Worm (Caenorhabditis elegans): ENCODE measurements around the gene nol-9.
"Not testable (repeated sequence)": the region's sequence is repeated elsewhere in the genome, so short reads cannot be mapped to it uniquely, and the experiment has no call there.

The nol-9 gene

ce11 chrIV:13412845-13413383 lies 9.4 kb upstream of the nol-9 start, which contains the start of gene gcl-1 (continued):
- TF ChIP-seq flh-1 (GFP tag; optimal IDR thresholded peaks at IDR 0.05) (no peak), ham-2 (GFP tag; optimal IDR thresholded peaks at IDR 0.05) (no peak), blmp-1 (tag; optimal IDR thresholded peaks at IDR 0.05) (no peak), lin-32 (GFP tag; optimal IDR thresholded peaks at IDR 0.05) (no peak), ceh-39 (tag; optimal IDR thresholded peaks at IDR 0.05) (no peak)

DNA sequence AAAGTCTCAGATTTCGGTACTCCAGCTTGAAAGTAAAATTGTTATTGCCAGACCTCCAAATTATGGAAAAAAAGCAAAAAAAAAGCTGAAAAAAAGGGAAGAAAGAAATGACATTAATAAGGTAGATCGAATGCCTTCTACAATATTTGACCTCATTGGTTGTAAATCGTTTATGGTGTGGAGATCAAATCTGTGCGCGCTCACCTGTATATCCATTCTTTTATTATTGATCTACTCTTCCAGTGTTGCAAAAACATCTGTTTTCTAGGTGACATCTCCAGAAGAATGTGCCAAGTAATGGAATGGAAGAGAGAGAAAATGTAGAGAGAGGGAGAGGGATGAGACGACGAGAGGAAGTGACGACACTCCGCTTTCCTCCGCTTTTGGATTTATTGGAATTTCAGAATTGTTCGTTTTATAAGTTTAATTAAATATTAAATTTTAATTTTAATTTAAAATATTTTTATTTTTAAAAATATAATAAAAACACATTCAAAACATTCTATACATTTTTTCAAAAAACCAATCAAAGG lies 6.5 kb upstream of the nol-9 start, which contains the start of the genes pik-1 and aptf-2:
TSS of gene pik-1 (plus strand) at position 303 of the 533 bp plus-strand sequence.
TSS of gene aptf-2 (minus strand) at position 313 of the 533 bp plus-strand sequence.
- TF ChIP-seq lsy-2 (tag; optimal IDR thresholded peaks at IDR 0.05) (no peak), elt-1 (tag; optimal IDR thresholded peaks at IDR 0.05; ENCODE audit: borderline replicate concordance, insufficient read depth) (no peak), ces-1 (GFP tag; optimal IDR thresholded peaks at IDR 0.05) (peak; percentile 8), hlh-1 (tag; optimal IDR thresholded peaks at IDR 0.05) (no peak), ceh-39 (tag; optimal IDR thresholded peaks at IDR 0.05) (no peak), ceh-83 (GFP tag; optimal IDR thresholded peaks at IDR 0.05) (no peak), ztf-11 (tag; optimal IDR thresholded peaks at IDR 0.05) (no peak), nhr-2 (tag; optimal IDR thresholded peaks at IDR 0.05) (no peak), tbx-8 (GFP tag; optimal IDR thresholded peaks at IDR 0.05) (no peak), nhr-12 (tag; optimal IDR thresholded peaks at IDR 0.05) (no peak), flh-1 (GFP tag; optimal IDR thresholded peaks at IDR 0.05) (no peak), drap-1 (GFP tag; optimal IDR thresholded peaks at IDR 0.05) (no peak), cnd-1 (tag; optimal IDR thresholded peaks at IDR 0.05) (no peak), elt-3 (tag; optimal IDR thresholded peaks at IDR 0.05) (no peak), unc-120 (tag; optimal IDR thresholded peaks at IDR 0.05; ENCODE audit: poor library complexity, severe bottlenecking) (peak; percentile 33)

DNA sequence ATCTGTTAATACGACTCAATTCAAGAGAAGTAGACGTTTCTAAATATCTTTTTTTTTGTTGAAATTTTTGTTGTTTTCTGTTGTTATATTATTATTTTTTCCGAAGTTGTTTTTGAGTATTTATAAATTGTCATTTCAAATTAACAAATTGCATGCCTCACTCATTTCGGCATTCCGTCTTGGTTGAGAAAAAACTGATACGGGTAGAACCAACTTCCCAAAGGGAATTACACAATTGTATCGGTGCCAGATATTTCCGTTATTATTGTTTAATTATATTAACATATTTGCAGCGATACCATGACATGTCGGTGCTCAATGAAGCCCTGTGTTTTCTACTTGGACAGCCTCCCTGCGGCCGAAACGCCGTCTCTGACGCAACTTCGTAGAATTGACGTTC lies 6.9 kb downstream of the nol-9 start, which contains the start of gene K09B11.4:
TSS of gene K09B11.4 (plus strand) at position 301 of the 400 bp plus-strand sequence.
- no peak for TF ChIP-seq elt-1 (tag; optimal IDR thresholded peaks at IDR 0.05; ENCODE audit: borderline replicate concordance, insufficient read depth)
- no peak for TF ChIP-seq ceh-43 (GFP tag; optimal IDR thresholded peaks at IDR 0.05)
- TF ChIP-seq blmp-1 (tag; optimal IDR thresholded peaks at IDR 0.05) = no peak
- TF ChIP-seq mep-1 (tag; optimal IDR thresholded peaks at IDR 0.05) = no peak
- TF ChIP-seq nhr-76 (tag; optimal IDR thresholded peaks at IDR 0.05) = no peak
- TF ChIP-seq nhr-28 (tag; optimal IDR thresholded peaks at IDR 0.05) = no peak
- no peak for TF ChIP-seq nhr-12 (tag; optimal IDR thresholded peaks at IDR 0.05)
- no peak for TF ChIP-seq zip-8 (tag; optimal IDR thresholded peaks at IDR 0.05)
- TF ChIP-seq pha-4 (tag; optimal IDR thresholded peaks at IDR 0.05) = no peak
- TF ChIP-seq ham-2 (GFP tag; optimal IDR thresholded peaks at IDR 0.05) = no peak
- TF ChIP-seq lsy-2 (tag; optimal IDR thresholded peaks at IDR 0.05) = no peak
- no peak for TF ChIP-seq mab-5 (tag; optimal IDR thresholded peaks at IDR 0.05)
- no peak for TF ChIP-seq lin-32 (GFP tag; optimal IDR thresholded peaks at IDR 0.05)

DNA sequence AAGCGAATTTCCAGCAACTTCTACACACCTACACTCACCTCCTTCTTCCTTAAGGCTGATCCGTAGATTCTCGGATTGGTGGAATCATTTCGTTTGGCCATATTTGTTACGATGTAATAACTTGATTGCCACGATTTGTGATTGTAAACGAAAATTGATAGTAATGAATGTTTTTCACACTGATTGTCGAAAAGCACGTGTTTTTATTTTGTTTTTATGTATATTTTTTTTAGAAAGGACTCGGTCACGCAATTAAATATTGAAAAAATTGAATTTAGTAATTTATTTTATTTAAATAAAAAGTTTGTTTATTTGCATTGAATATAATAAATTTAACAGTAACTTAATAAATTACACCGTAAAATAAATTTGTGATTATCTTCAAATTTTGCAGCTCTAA lies 11.6 kb downstream of the nol-9 start, which contains the start of gene K09B11.5:
TSS of gene K09B11.5 (minus strand) at position 101 of the 400 bp plus-strand sequence.
- not testable (repeated sequence) for TF ChIP-seq unc-62, ceh-83, ham-2 (GFP tag; optimal IDR thresholded peaks at IDR 0.05)

DNA sequence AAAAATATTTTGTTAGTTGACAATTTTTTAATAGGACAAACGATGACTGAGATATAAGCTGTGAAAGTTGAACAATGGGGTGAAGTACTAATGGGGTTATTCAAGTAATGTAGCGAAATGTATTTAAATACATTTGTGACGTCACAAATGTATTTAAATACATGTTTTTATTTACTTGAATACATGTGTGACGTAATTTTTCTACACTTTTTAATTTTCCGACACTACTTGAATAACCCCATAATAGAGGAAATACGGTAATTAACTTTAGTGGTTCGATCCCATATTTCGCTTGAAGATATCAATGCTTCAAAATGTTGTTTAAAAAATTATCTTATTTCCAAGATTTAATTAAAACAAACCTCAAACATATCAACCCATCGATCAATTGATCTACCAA lies 19.4 kb downstream of the nol-9 start:
- TF ChIP-seq zip-8 (tag; optimal IDR thresholded peaks at IDR 0.05) = peak; percentile 90

ce11 chrIV:13445275-13445674 lies 23.0 kb downstream of the nol-9 start, which contains the start of gene mam-3:
TSS of gene mam-3 (minus strand) at chrIV:13445375.
- TF ChIP-seq sem-2 (GFP tag; optimal IDR thresholded peaks at IDR 0.05) = no peak
- no peak for TF ChIP-seq nhr-2 (tag; optimal IDR thresholded peaks at IDR 0.05)
- TF ChIP-seq zip-8 (tag; optimal IDR thresholded peaks at IDR 0.05) = no peak
- TF ChIP-seq mab-5 (tag; optimal IDR thresholded peaks at IDR 0.05) = no peak
- TF ChIP-seq ham-2 (GFP tag; optimal IDR thresholded peaks at IDR 0.05) = no peak
- TF ChIP-seq ztf-11 (tag; optimal IDR thresholded peaks at IDR 0.05) = no peak
- TF ChIP-seq bed-3 (GFP tag; optimal IDR thresholded peaks at IDR 0.05) = no peak
- TF ChIP-seq pha-4 (tag; optimal IDR thresholded peaks at IDR 0.05) = no peak
- TF ChIP-seq unc-120 (tag; optimal IDR thresholded peaks at IDR 0.05; ENCODE audit: poor library complexity, severe bottlenecking) = no peak
- TF ChIP-seq unc-39 (tag; optimal IDR thresholded peaks at IDR 0.05) = no peak
- no peak for TF ChIP-seq nhr-12 (tag; optimal IDR thresholded peaks at IDR 0.05)
- no peak for TF ChIP-seq drap-1 (GFP tag; optimal IDR thresholded peaks at IDR 0.05)
- TF ChIP-seq flh-1 (GFP tag; optimal IDR thresholded peaks at IDR 0.05) = no peak
